Worm (Caenorhabditis elegans) whole organism, L1 larva: ENCODE measurements around the gene str-230.

Source experiments
- ceh-88 ChIP-seq: fragments of 200-800 bp; sonication (Bioruptor generic); IDR thresholded peaks from 2 replicates; pipeline ENCODE4 v1.3.6; 2022; ENCODE audit warnings: missing genetic modification characterization, missing compliant biosample characterization
- ces-1 ChIP-seq: fragments of 150-350 bp; optimal IDR thresholded peaks from 2 replicates; lab custom pipeline; 2014; ENCODE audit warnings: missing biosample characterization, missing genetic modification reagents, missing genetic modification characterization
- egl-13 ChIP-seq: sonication (generic microtip); optimal IDR thresholded peaks from 2 replicates; lab custom pipeline; 2016; ENCODE audit warnings: missing genotype, missing genetic modification reagents, missing genetic modification characterization, missing compliant biosample characterization

ce11 chrV:14212813-14213212 lies 2.2 kb upstream of the str-230 start:
- TF ChIP-seq ces-1 (GFP tag; lab: Kevin White, UChicago) (no peak), ceh-88 (GFP tag; lab: Robert Waterston, UW) (no peak), egl-13 (tag; lab: Kevin White, UChicago) (no peak)
